Worm (Caenorhabditis elegans) whole organism, mixed stage, embryonic: ENCODE data around the gene F36H9.1.

ENCODE experiments used
- bed-3 ChIP-seq: fragments of 200-800 bp; sonication (Bioruptor generic); optimal IDR thresholded peaks from 3 replicates; lab custom pipeline; 2018; ENCODE audit warnings: mild to moderate bottlenecking, missing genetic modification characterization, moderate library complexity, missing compliant biosample characterization
- blmp-1 ChIP-seq: fragments of 150-350 bp; optimal IDR thresholded peaks from 2 replicates; lab custom pipeline; 2014; ENCODE audit warnings: missing biosample characterization, missing genetic modification characterization
- ces-1 ChIP-seq: fragments of 150-350 bp; optimal IDR thresholded peaks from 2 replicates; lab custom pipeline; 2014; ENCODE audit warnings: missing biosample characterization, missing genetic modification reagents, missing genetic modification characterization
- elt-1 ChIP-seq: sonication (generic microtip); optimal IDR thresholded peaks from 2 replicates; lab custom pipeline; 2017; ENCODE audit warnings: missing genetic modification characterization, mild to moderate bottlenecking, missing compliant biosample characterization, antibody characterized with exemption, moderate library complexity, borderline replicate concordance; ENCODE audit not compliant: insufficient read depth
- elt-3 ChIP-seq: fragments of 150-350 bp; optimal IDR thresholded peaks from 2 replicates; lab custom pipeline; 2014; ENCODE audit warnings: missing biosample characterization, missing genetic modification characterization
- ham-2 ChIP-seq: fragments of 200-800 bp; sonication (Bioruptor generic); optimal IDR thresholded peaks from 2 replicates; lab custom pipeline; 2018; ENCODE audit warnings: mild to moderate bottlenecking, missing genetic modification characterization, missing compliant biosample characterization
- lin-13 ChIP-seq: fragments of 150-350 bp; optimal IDR thresholded peaks from 2 replicates; lab custom pipeline; 2014; ENCODE audit warnings: missing biosample characterization, missing genetic modification characterization
- mab-5 ChIP-seq: fragments of 150-350 bp; optimal IDR thresholded peaks from 2 replicates; lab custom pipeline; 2014; ENCODE audit warnings: missing biosample characterization, missing genetic modification characterization
- nhr-12 ChIP-seq: fragments of 150-350 bp; optimal IDR thresholded peaks from 2 replicates; lab custom pipeline; 2014; ENCODE audit warnings: missing biosample characterization, missing genetic modification characterization
- unc-62 ChIP-seq: fragments of 150-350 bp; optimal IDR thresholded peaks from 2 replicates; lab custom pipeline; 2014; ENCODE audit warnings: missing biosample characterization, missing genetic modification reagents, missing genetic modification characterization

DNA sequence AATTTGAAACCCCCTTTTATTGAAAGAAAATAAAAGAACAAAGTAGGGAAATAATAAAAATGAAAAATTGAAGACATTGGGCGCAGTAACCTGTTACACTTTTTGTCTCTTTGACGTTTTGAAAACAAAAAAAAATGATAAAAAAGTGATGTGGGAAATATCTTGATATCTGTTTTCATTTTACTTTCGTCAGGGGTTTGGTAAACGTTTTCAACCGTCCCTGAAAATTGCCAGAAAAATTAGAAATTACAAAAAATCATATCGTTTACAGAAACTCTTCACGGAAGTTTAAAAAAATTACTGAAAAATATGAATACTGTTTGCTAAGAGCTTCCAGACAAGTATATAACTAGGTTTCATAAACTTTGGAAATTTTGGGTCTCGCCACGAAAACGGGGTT, 15.2 kb upstream of the F36H9.1 start, which contains the start of gene F36H9.4:
- no peak for TF ChIP-seq bed-3 (GFP tag; lab: Kevin White, UChicago)
- no peak for TF ChIP-seq blmp-1 (tag; lab: Kevin White, UChicago)
- no peak for TF ChIP-seq ces-1
- no peak for TF ChIP-seq mab-5 (tag; lab: Kevin White, UChicago)
- no peak for TF ChIP-seq unc-62 (GFP tag; lab: Kevin White, UChicago)
- TF ChIP-seq ham-2 (GFP tag; lab: Kevin White, UChicago), result no peak
- TF ChIP-seq lin-13 (tag; lab: Kevin White, UChicago), result no peak
- TF ChIP-seq elt-3, result no peak
- no peak for TF ChIP-seq nhr-12 (tag; lab: Kevin White, UChicago)
- no peak for TF ChIP-seq elt-1 (tag; lab: Kevin White, UChicago)
